Worm (Caenorhabditis elegans) whole organism, L3 larva: Measurements from ENCODE around the gene C07D10.6.

ENCODE experiments used
- aly-2 ChIP-seq: fragments of 150-350 bp; optimal IDR thresholded peaks from 2 replicates; lab custom pipeline; 2014; ENCODE audit warnings: missing biosample characterization, missing genetic modification characterization
- ama-1 ChIP-seq: fragments of 150-350 bp; optimal IDR thresholded peaks from 2 replicates; lab custom pipeline; 2018
- egl-27 ChIP-seq: sonication (generic microtip); optimal IDR thresholded peaks from 4 replicates; lab custom pipeline; 2017; ENCODE audit warnings: missing biosample characterization, missing genetic modification reagents, missing genetic modification characterization
- jun-1 ChIP-seq: fragments of 150-350 bp; optimal IDR thresholded peaks from 2 replicates; lab custom pipeline; 2014; ENCODE audit warnings: missing biosample characterization, missing genetic modification reagents, missing genetic modification characterization
- lin-39 ChIP-seq: fragments of 150-350 bp; optimal IDR thresholded peaks from 2 replicates; lab custom pipeline; 2018; ENCODE audit warnings: missing biosample characterization, missing genetic modification reagents, missing genetic modification characterization
- nfya-1 ChIP-seq: sonication (generic microtip); optimal IDR thresholded peaks from 2 replicates; lab custom pipeline; 2017; ENCODE audit warnings: missing genetic modification characterization, mild to moderate bottlenecking, missing compliant biosample characterization, antibody characterized with exemption, moderate library complexity; ENCODE audit not compliant: insufficient read depth
- nhr-23 ChIP-seq: fragments of 150-350 bp; optimal IDR thresholded peaks from 2 replicates; lab custom pipeline; 2014; ENCODE audit warnings: missing biosample characterization, missing genetic modification reagents, missing genetic modification characterization
- nhr-25 ChIP-seq: sonication (generic microtip); optimal IDR thresholded peaks from 2 replicates; lab custom pipeline; 2017; ENCODE audit warnings: missing biosample characterization, missing genetic modification characterization
- pha-4 ChIP-seq: fragments of 150-350 bp; optimal IDR thresholded peaks from 2 replicates; lab custom pipeline; 2014; ENCODE audit warnings: missing biosample characterization, missing genetic modification reagents, missing genetic modification characterization
- pqm-1 ChIP-seq: fragments of 150-350 bp; optimal IDR thresholded peaks from 2 replicates; lab custom pipeline; 2017; ENCODE audit warnings: missing biosample characterization, missing genetic modification characterization, inconsistent platforms
- unc-62 ChIP-seq: fragments of 150-350 bp; sonication (generic microtip); optimal IDR thresholded peaks from 4 replicates; lab custom pipeline; 2014; ENCODE audit warnings: missing biosample characterization, missing genetic modification reagents, missing genetic modification characterization
- ztf-4 ChIP-seq: fragments of 150-350 bp; optimal IDR thresholded peaks from 2 replicates; lab custom pipeline; 2014; ENCODE audit warnings: missing biosample characterization, missing genetic modification characterization

DNA sequence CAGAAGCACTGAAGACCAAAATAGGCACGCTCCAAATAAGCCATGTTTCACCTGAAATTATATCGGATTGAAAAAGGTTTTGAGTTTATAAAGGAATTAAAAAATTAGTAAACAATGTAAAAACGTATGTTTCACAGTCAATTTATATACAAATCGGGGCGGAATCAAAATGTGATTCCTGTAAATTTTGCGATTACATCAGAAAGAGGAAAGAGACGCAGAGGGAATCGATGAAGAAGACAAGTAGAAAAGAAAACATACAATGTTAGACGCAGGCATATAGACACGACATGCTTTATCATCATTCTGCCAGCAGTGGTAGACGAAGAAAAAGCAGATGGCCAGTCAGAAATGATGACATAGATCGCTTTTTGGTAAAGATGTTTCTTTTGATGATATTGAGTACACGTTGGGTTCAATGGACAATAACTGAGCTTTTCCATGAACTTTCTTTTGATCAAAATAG lies 15.1 kb upstream of the C07D10.6 start, which contains the start of gene msra-1:
- no peak for TF ChIP-seq nhr-25 (tag; lab: Kevin White, UChicago)
- no peak for TF ChIP-seq aly-2
- no peak for TF ChIP-seq unc-62 (GFP tag; lab: Kevin White, UChicago)
- TF ChIP-seq pqm-1 (tag; lab: Kevin White, UChicago), result peak; percentile 72
- TF ChIP-seq egl-27 (tag; lab: Kevin White, UChicago), result no peak
- no peak for TF ChIP-seq jun-1
- peak; percentile 70 for TF ChIP-seq nfya-1 (tag; lab: Kevin White, UChicago)
- no peak for TF ChIP-seq nhr-23
- no peak for TF ChIP-seq ztf-4 (tag; lab: Kevin White, UChicago)
- no peak for TF ChIP-seq lin-39 (tag; lab: Kevin White, UChicago)
- TF ChIP-seq ama-1 (lab: Kevin White, UChicago), result no peak
- peak; percentile 32 for TF ChIP-seq pha-4 (tag; lab: Kevin White, UChicago)
